Worm (Caenorhabditis elegans) whole organism, L3 larva: ENCODE measurements around the gene F28D1.6.
A peak's percentile ranks its signal among the peaks of the same experiment; 100 is the strongest.

ENCODE experiments used
- R02D3.7 ChIP-seq: fragments of 150-350 bp; optimal IDR thresholded peaks from 2 replicates; lab custom pipeline; 2014; ENCODE audit warnings: missing biosample characterization, missing genetic modification characterization
- ZK546.5 ChIP-seq: sonication (generic microtip); optimal IDR thresholded peaks from 2 replicates; lab custom pipeline; 2017; ENCODE audit warnings: missing biosample characterization, missing genetic modification characterization
- aly-2 ChIP-seq: fragments of 150-350 bp; optimal IDR thresholded peaks from 2 replicates; lab custom pipeline; 2014; ENCODE audit warnings: missing biosample characterization, missing genetic modification characterization
- ama-1 ChIP-seq: fragments of 150-350 bp; optimal IDR thresholded peaks from 2 replicates; lab custom pipeline; 2018
- ceh-16 ChIP-seq: sonication (generic microtip); optimal IDR thresholded peaks from 2 replicates; lab custom pipeline; 2017; ENCODE audit warnings: missing biosample characterization, missing genetic modification characterization
- ceh-28 ChIP-seq: fragments of 150-350 bp; optimal IDR thresholded peaks from 2 replicates; lab custom pipeline; 2014; ENCODE audit warnings: missing biosample characterization, missing genetic modification reagents, missing genetic modification characterization
- ceh-82 ChIP-seq: fragments of 150-350 bp; optimal IDR thresholded peaks from 2 replicates; lab custom pipeline; 2014; ENCODE audit warnings: missing biosample characterization, missing genetic modification characterization
- ceh-9 ChIP-seq: sonication (generic microtip); optimal IDR thresholded peaks from 2 replicates; lab custom pipeline; 2018; ENCODE audit warnings: missing biosample characterization, missing genetic modification characterization
- daf-12 ChIP-seq: fragments of 150-350 bp; optimal IDR thresholded peaks from 2 replicates; lab custom pipeline; 2014; ENCODE audit warnings: missing biosample characterization, missing genetic modification reagents, missing genetic modification characterization
- egl-27 ChIP-seq: sonication (generic microtip); optimal IDR thresholded peaks from 4 replicates; lab custom pipeline; 2017; ENCODE audit warnings: missing biosample characterization, missing genetic modification reagents, missing genetic modification characterization
- egl-5 ChIP-seq: fragments of 150-350 bp; optimal IDR thresholded peaks from 2 replicates; lab custom pipeline; 2017; ENCODE audit warnings: missing biosample characterization, missing genetic modification reagents, missing genetic modification characterization, inconsistent platforms
- elt-1 ChIP-seq: fragments of 150-350 bp; optimal IDR thresholded peaks from 2 replicates; lab custom pipeline; 2014; ENCODE audit warnings: missing biosample characterization, missing genetic modification characterization
- elt-2 ChIP-seq: sonication (generic microtip); optimal IDR thresholded peaks from 2 replicates; lab custom pipeline; 2016; ENCODE audit warnings: missing genetic modification reagents, mild to moderate bottlenecking, missing genetic modification characterization, missing compliant biosample characterization
- elt-3 ChIP-seq, 3 experiments: fragments of 150-350 bp in 1 of 3; sonication (generic microtip) in 2 of 3; optimal IDR thresholded peaks; 2 replicates in 2 of 3; 4 replicates in 1 of 3; lab custom pipeline; 2014 to 2017; ENCODE audit warnings: missing biosample characterization in 3 of 3, missing genetic modification characterization in 3 of 3
- eor-1 ChIP-seq, 2 experiments: fragments of 150-350 bp; optimal IDR thresholded peaks; 2 replicates each; lab custom pipeline; 2014 to 2018; ENCODE audit warnings: missing biosample characterization in 2 of 2, missing genetic modification characterization in 2 of 2
- fkh-10 ChIP-seq: sonication (generic microtip); optimal IDR thresholded peaks from 2 replicates; lab custom pipeline; 2017; ENCODE audit warnings: missing biosample characterization, missing genetic modification reagents, missing genetic modification characterization
- fkh-2 ChIP-seq: fragments of 150-350 bp; optimal IDR thresholded peaks from 2 replicates; lab custom pipeline; 2014; ENCODE audit warnings: missing biosample characterization, missing genetic modification reagents, missing genetic modification characterization
- fos-1 ChIP-seq: fragments of 150-350 bp; optimal IDR thresholded peaks from 2 replicates; lab custom pipeline; 2014; ENCODE audit warnings: missing biosample characterization, missing genetic modification characterization
- hmg-11 ChIP-seq: sonication (generic microtip); optimal IDR thresholded peaks from 2 replicates; lab custom pipeline; 2016; ENCODE audit warnings: missing genetic modification characterization, missing compliant biosample characterization
- jun-1 ChIP-seq: fragments of 150-350 bp; optimal IDR thresholded peaks from 2 replicates; lab custom pipeline; 2014; ENCODE audit warnings: missing biosample characterization, missing genetic modification reagents, missing genetic modification characterization
- lin-15B ChIP-seq: fragments of 150-350 bp; optimal IDR thresholded peaks from 2 replicates; lab custom pipeline; 2014; ENCODE audit warnings: missing biosample characterization, missing genetic modification characterization
- lin-39 ChIP-seq: fragments of 150-350 bp; optimal IDR thresholded peaks from 2 replicates; lab custom pipeline; 2018; ENCODE audit warnings: missing biosample characterization, missing genetic modification reagents, missing genetic modification characterization
- lsy-12 ChIP-seq: sonication (generic microtip); optimal IDR thresholded peaks from 2 replicates; lab custom pipeline; 2016; ENCODE audit warnings: mild to moderate bottlenecking, missing genetic modification characterization, missing compliant biosample characterization
- mdl-1 ChIP-seq: fragments of 150-350 bp; optimal IDR thresholded peaks from 2 replicates; lab custom pipeline; 2014; ENCODE audit warnings: missing biosample characterization, missing genetic modification characterization
- mml-1 ChIP-seq: fragments of 150-350 bp; sonication (generic microtip); optimal IDR thresholded peaks from 3 replicates; lab custom pipeline; 2014; ENCODE audit warnings: missing biosample characterization, missing genetic modification characterization
- nfya-1 ChIP-seq: sonication (generic microtip); optimal IDR thresholded peaks from 2 replicates; lab custom pipeline; 2017; ENCODE audit warnings: missing genetic modification characterization, mild to moderate bottlenecking, missing compliant biosample characterization, antibody characterized with exemption, moderate library complexity; ENCODE audit not compliant: insufficient read depth
- nhr-11 ChIP-seq: fragments of 150-350 bp; optimal IDR thresholded peaks from 2 replicates; lab custom pipeline; 2014; ENCODE audit warnings: missing biosample characterization, missing genetic modification characterization
- nhr-12 ChIP-seq: fragments of 150-350 bp; optimal IDR thresholded peaks from 2 replicates; lab custom pipeline; 2014; ENCODE audit warnings: missing biosample characterization, missing genetic modification characterization
- nhr-23 ChIP-seq: fragments of 150-350 bp; optimal IDR thresholded peaks from 2 replicates; lab custom pipeline; 2014; ENCODE audit warnings: missing biosample characterization, missing genetic modification reagents, missing genetic modification characterization
- nhr-237 ChIP-seq: fragments of 150-350 bp; optimal IDR thresholded peaks from 2 replicates; lab custom pipeline; 2014; ENCODE audit warnings: missing biosample characterization, missing genetic modification characterization
- nhr-25 ChIP-seq: sonication (generic microtip); optimal IDR thresholded peaks from 2 replicates; lab custom pipeline; 2017; ENCODE audit warnings: missing biosample characterization, missing genetic modification characterization
- nhr-28 ChIP-seq: fragments of 150-350 bp; optimal IDR thresholded peaks from 2 replicates; lab custom pipeline; 2014; ENCODE audit warnings: missing biosample characterization, missing genetic modification characterization
- nhr-43 ChIP-seq: sonication (generic microtip); optimal IDR thresholded peaks from 2 replicates; lab custom pipeline; 2016; ENCODE audit warnings: mild to moderate bottlenecking, missing genetic modification characterization, missing compliant biosample characterization; ENCODE audit not compliant: poor library complexity, severe bottlenecking
- nhr-67 ChIP-seq: fragments of 150-350 bp; optimal IDR thresholded peaks from 2 replicates; lab custom pipeline; 2014; ENCODE audit warnings: missing biosample characterization, missing genetic modification characterization
- nhr-76 ChIP-seq: fragments of 150-350 bp; sonication (generic microtip); optimal IDR thresholded peaks from 5 replicates; lab custom pipeline; 2014; ENCODE audit warnings: missing biosample characterization, missing genetic modification characterization
- nhr-77 ChIP-seq: fragments of 150-350 bp; optimal IDR thresholded peaks from 2 replicates; lab custom pipeline; 2014; ENCODE audit warnings: missing biosample characterization, missing genetic modification characterization
- pha-4 ChIP-seq: fragments of 150-350 bp; optimal IDR thresholded peaks from 2 replicates; lab custom pipeline; 2014; ENCODE audit warnings: missing biosample characterization, missing genetic modification reagents, missing genetic modification characterization
- pqm-1 ChIP-seq: fragments of 150-350 bp; optimal IDR thresholded peaks from 2 replicates; lab custom pipeline; 2017; ENCODE audit warnings: missing biosample characterization, missing genetic modification characterization, inconsistent platforms
- sea-2 ChIP-seq: fragments of 150-350 bp; sonication (generic microtip); optimal IDR thresholded peaks from 4 replicates; lab custom pipeline; 2014; ENCODE audit warnings: missing biosample characterization, missing genetic modification reagents, missing genetic modification characterization
- skn-1 ChIP-seq: fragments of 150-350 bp; optimal IDR thresholded peaks from 2 replicates; lab custom pipeline; 2014; ENCODE audit warnings: missing biosample characterization, missing genetic modification characterization
- snpc-4 ChIP-seq: fragments of 150-350 bp; optimal IDR thresholded peaks from 2 replicates; lab custom pipeline; 2014; ENCODE audit warnings: missing biosample characterization, missing genetic modification characterization
- tbx-2 ChIP-seq: sonication (generic microtip); optimal IDR thresholded peaks from 2 replicates; lab custom pipeline; 2016; ENCODE audit warnings: mild to moderate bottlenecking, missing genetic modification characterization, missing compliant biosample characterization
- unc-39 ChIP-seq: sonication (generic microtip); optimal IDR thresholded peaks from 4 replicates; lab custom pipeline; 2017; ENCODE audit warnings: missing biosample characterization, missing genetic modification characterization
- unc-62 ChIP-seq: fragments of 150-350 bp; sonication (generic microtip); optimal IDR thresholded peaks from 4 replicates; lab custom pipeline; 2014; ENCODE audit warnings: missing biosample characterization, missing genetic modification reagents, missing genetic modification characterization
- zag-1 ChIP-seq: fragments of 150-350 bp; optimal IDR thresholded peaks from 2 replicates; lab custom pipeline; 2014; ENCODE audit warnings: missing biosample characterization, missing genetic modification characterization
- ztf-11 ChIP-seq: fragments of 150-350 bp; optimal IDR thresholded peaks from 2 replicates; lab custom pipeline; 2014; ENCODE audit warnings: missing biosample characterization, missing genetic modification characterization
- ztf-4 ChIP-seq: fragments of 150-350 bp; optimal IDR thresholded peaks from 2 replicates; lab custom pipeline; 2014; ENCODE audit warnings: missing biosample characterization, missing genetic modification characterization

Gene F28D1.6

DNA sequence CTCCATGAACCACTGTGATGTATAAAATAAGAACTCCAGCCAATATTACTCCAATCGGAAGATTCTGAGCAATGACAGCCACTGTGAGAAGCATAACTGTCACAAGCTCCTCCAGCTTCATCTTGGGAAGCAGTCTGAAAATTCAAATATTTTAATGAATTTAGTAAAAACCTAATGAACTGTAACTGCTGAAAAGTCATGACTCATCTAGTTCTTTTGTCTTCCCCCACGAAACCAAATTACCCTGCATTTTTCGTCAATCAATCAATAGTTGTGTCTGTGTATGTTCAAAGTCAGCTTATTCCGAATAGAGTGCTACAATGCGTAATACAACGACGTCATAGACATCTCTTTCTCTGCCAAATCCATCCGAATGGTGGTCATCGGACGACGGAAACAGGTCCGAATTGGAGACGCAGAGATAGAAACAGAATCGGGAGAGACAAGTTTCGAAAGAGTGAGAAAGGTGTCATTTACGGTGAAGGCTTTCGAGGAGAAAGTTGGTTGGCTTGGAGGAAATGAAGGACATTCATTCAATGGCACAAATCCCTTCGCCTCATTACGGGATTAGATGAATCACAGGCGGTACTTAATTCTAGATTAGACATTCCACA lies 11.8 kb upstream of the F28D1.6 start:
- no peak for TF ChIP-seq nhr-12 (tag; lab: Kevin White, UChicago)
- TF ChIP-seq elt-3 (tag; optimal IDR thresholded peaks at IDR 0.05; lab: Kevin White, UChicago): peak in 1 of 3 experiments; percentile 57
- TF ChIP-seq ceh-28 (tag; lab: Kevin White, UChicago): peak; percentile 48
- peak; percentile 90 for TF ChIP-seq nhr-23 (tag; lab: Kevin White, UChicago)
- peak; percentile 2 for TF ChIP-seq lin-15B (tag; lab: Kevin White, UChicago)
- peak; percentile 54 for TF ChIP-seq unc-62 (GFP tag; lab: Kevin White, UChicago)
- TF ChIP-seq tbx-2: no peak
- peak; percentile 10 for TF ChIP-seq lsy-12 (tag; lab: Kevin White, UChicago)
- no peak for TF ChIP-seq mml-1 (tag; lab: Kevin White, UChicago)
- TF ChIP-seq nhr-25 (tag; lab: Kevin White, UChicago): peak; percentile 96
- TF ChIP-seq skn-1 (tag; lab: Kevin White, UChicago): no peak
- no peak for TF ChIP-seq nhr-77 (tag; lab: Kevin White, UChicago)
- no peak for TF ChIP-seq zag-1
- peak; percentile 61 for TF ChIP-seq nhr-43 (tag; lab: Kevin White, UChicago)
- peak; percentile 2 for TF ChIP-seq jun-1 (tag; lab: Kevin White, UChicago)
- no peak for TF ChIP-seq nhr-76 (tag; lab: Kevin White, UChicago)
- TF ChIP-seq egl-27 (tag; lab: Kevin White, UChicago): no peak
- TF ChIP-seq nfya-1: peak; percentile 43
- no peak for TF ChIP-seq egl-5
- no peak for TF ChIP-seq unc-39 (tag; lab: Kevin White, UChicago)

DNA sequence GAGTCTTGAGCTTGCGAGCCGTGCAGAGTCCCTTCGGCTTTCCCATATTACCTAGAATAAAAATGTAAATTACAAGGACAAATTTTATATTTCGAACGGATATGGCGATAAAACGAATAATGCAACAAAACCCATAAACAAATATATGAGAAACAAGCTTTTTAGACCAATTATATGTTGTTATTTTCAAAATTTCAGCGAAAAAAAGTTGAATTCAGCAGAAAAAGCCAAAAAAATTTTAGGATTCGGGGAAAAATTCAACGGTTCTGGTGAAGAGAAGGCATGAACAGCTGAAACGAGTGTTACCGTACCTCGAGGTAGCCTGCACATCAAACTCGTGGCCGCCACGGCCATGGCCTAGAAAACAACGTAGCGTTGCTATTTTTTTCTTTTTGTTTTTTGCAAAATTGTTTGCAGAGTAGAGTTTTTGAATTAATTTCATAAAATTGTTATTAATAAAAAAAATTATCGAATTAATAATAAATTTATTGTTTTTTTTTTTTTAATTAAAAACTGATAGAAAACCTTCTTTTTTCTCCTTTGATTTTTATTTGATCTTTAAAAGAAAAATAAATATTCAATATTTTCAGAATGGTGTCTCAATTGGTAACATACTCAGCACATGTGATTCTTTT lies 6.2 kb upstream of the F28D1.6 start, which contains the start of the genes rps-23 and dpm-3:
rps-23 (minus strand) TSS at position 51 of the 635 bp plus-strand sequence.
dpm-3 (plus strand) TSS at position 585 of the 635 bp plus-strand sequence.
- TF ChIP-seq mdl-1 (tag; lab: Kevin White, UChicago) (peak; percentile 48), jun-1 (tag; lab: Kevin White, UChicago) (peak; percentile 65), lin-15B (tag; lab: Kevin White, UChicago) (peak; percentile 98), aly-2 (tag; lab: Kevin White, UChicago) (no peak), nhr-11 (tag; lab: Kevin White, UChicago) (peak; percentile 61), fkh-2 (no peak), ztf-11 (no peak), nhr-28 (tag; lab: Kevin White, UChicago) (no peak), egl-27 (tag; lab: Kevin White, UChicago) (peak; percentile 20), lin-39 (tag; lab: Kevin White, UChicago) (peak; percentile 92), egl-5 (peak; percentile 58), nhr-77 (tag; lab: Kevin White, UChicago) (peak; percentile 53), nhr-25 (tag; lab: Kevin White, UChicago) (peak; percentile 95), ceh-28 (tag; lab: Kevin White, UChicago) (peak; percentile 74), eor-1 (tag; optimal IDR thresholded peaks at IDR 0.05; lab: Kevin White, UChicago) (peak in 1 of 2 experiments; percentile 73), snpc-4 (tag; lab: Kevin White, UChicago) (peak; percentile 90), sea-2 (GFP tag; lab: Kevin White, UChicago) (no peak), daf-12 (no peak), skn-1 (tag; lab: Kevin White, UChicago) (peak; percentile 88), nfya-1 (peak; percentile 99), elt-2 (peak; percentile 77), R02D3.7 (tag; lab: Kevin White, UChicago) (peak; percentile 89), fkh-10 (GFP tag; lab: Kevin White, UChicago) (peak; percentile 51), ceh-16 (tag; lab: Kevin White, UChicago) (peak; percentile 55), nhr-43 (tag; lab: Kevin White, UChicago) (peak; percentile 96), tbx-2 (peak; percentile 60), lsy-12 (tag; lab: Kevin White, UChicago) (peak; percentile 95), ceh-9 (tag; lab: Kevin White, UChicago) (no peak), pqm-1 (tag; lab: Kevin White, UChicago) (peak; percentile 91), zag-1 (no peak), nhr-76 (tag; lab: Kevin White, UChicago) (peak; percentile 66), hmg-11 (tag; lab: Kevin White, UChicago) (peak; percentile 60), unc-39 (tag; lab: Kevin White, UChicago) (no peak), fos-1 (tag; lab: Kevin White, UChicago) (no peak), nhr-67 (no peak), mml-1 (tag; lab: Kevin White, UChicago) (no peak), ztf-4 (tag; lab: Kevin White, UChicago) (no peak), ZK546.5 (tag; lab: Kevin White, UChicago) (peak; percentile 94), pha-4 (peak; percentile 98), nhr-23 (tag; lab: Kevin White, UChicago) (peak; percentile 97), unc-62 (GFP tag; lab: Kevin White, UChicago) (no peak), nhr-237 (no peak), elt-1 (tag; lab: Kevin White, UChicago) (peak; percentile 45), nhr-12 (tag; lab: Kevin White, UChicago) (no peak), ceh-82 (tag; lab: Kevin White, UChicago) (peak; percentile 81), elt-3 (tag; optimal IDR thresholded peaks at IDR 0.05; lab: Kevin White, UChicago) (no peak), ama-1 (peak; percentile 73)
